Worm (Caenorhabditis elegans): ENCODE measurements around the gene hpo-39.
A peak's percentile ranks its signal among the peaks of the same experiment; 100 is the strongest.
"Not testable (repeated sequence)": the region's sequence is repeated elsewhere in the genome, so short reads cannot be mapped to it uniquely, and the experiment has no call there.

Gene hpo-39

DNA sequence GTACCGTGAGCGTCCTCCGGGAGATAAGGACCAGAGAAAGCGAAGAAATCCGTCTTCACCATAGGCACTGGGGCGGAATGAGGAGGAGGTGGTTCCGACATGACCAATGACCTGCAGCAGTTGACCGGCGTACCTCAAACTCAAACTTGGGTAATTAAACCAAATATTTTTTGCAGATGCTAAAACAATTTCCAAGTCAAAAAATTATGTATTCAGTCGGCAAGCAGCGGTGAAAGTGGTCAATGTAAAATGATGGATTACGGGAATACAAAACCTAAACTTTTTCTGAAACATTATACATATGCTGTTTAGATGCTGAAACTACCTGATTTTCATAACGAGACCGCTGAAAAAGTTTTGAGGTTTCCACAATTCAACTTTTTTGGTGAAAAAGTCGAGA lies at the start of gene hpo-39:
TSS of gene hpo-39 (minus strand) at position 101 of the 400 bp plus-strand sequence.
- not testable (repeated sequence) for TF ChIP-seq hmbx-1, aly-1, B0310.2 (tag; optimal IDR thresholded peaks at IDR 0.05)

DNA sequence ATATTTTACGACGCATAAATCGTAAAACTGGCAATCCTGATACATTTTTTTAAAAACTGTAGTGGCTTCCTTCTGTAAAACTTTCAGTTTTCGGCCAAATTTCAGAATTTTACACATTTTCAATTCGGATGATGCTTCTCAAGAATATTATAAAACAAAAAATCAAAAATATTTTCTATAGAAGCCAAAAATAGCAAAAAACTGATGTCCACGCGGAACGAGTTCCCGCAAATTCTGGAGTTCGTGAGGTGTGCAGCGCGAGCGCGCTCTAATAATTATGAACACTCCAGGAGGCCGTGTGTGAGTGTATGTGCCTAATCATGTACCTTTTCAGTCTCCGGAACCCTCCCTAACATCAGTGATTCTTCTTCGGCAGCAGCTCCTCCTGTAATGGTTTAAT lies 43.5 kb upstream of the hpo-39 start, which contains the start of gene sumv-2:
TSS of gene sumv-2 (plus strand) at position 301 of the 400 bp plus-strand sequence.
- TF ChIP-seq tra-4 (tag; optimal IDR thresholded peaks at IDR 0.05) (no peak), tbx-37 (GFP tag; conservative IDR thresholded peaks at IDR 0.05) (no peak), ceh-36 (tag; optimal IDR thresholded peaks at IDR 0.05) (no peak)

DNA sequence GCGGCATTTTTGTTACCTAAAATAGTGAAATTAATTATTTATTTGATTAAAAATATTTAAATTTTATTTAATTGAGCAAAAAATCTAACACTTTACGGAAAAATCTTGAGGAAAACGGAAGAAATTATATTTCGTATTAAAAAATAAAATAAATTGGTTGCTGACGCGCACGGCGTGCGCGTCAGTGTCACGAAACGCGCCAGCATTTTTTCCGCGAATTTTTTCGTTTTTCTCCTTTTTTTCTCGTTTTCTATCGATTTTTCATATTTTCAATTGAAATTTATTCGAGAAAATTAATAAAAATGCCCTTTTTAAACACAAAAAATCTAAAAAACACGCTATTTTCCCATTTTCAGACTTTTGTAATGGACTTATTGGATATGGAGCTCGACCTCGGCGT lies 42.1 kb upstream of the hpo-39 start, which contains the start of the genes Y61A9LA.10 and F54D11.4:
TSS of gene Y61A9LA.10 (minus strand) at position 16 of the 400 bp plus-strand sequence.
TSS of gene F54D11.4 (plus strand) at position 350 of the 400 bp plus-strand sequence.
- TF ChIP-seq F13C5.2 (tag; optimal IDR thresholded peaks at IDR 0.05) (peak; percentile 11), B0310.2 (tag; optimal IDR thresholded peaks at IDR 0.05) (no peak)

DNA sequence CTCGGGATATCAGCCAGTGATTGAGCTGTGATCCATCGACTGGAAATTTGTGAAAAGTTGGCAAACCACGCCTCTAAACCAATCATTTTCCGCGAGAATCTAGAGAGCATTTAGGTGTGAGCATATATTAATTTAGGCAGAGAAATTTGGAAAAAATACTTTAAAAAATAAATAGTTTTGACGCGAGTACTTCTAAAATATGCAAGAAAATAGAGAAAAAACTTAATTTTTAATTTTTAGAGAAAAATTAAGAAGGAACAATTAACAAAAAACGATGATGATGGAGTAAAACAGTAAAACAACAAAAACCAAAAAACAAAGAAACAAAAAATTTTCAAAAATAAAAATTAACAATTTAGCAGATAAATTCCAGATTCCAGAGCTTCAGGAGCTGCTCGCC lies 33.1 kb upstream of the hpo-39 start, which contains the start of gene txt-6:
TSS of gene txt-6 (minus strand) at position 101 of the 400 bp plus-strand sequence.
- no peak for TF ChIP-seq tbx-37 (GFP tag; conservative IDR thresholded peaks at IDR 0.05)
- no peak for TF ChIP-seq flt-1 (GFP tag; IDR thresholded peaks at IDR 0.05)
- no peak for TF ChIP-seq B0310.2 (tag; optimal IDR thresholded peaks at IDR 0.05)
- TF ChIP-seq aly-1 (tag; optimal IDR thresholded peaks at IDR 0.05) = no peak
- no peak for TF ChIP-seq hnd-1 (tag; optimal IDR thresholded peaks at IDR 0.05)
- TF ChIP-seq tbx-11 (GFP tag; IDR thresholded peaks at IDR 0.05) = no peak
- TF ChIP-seq scrt-1 (GFP tag; IDR thresholded peaks at IDR 0.05) = no peak
- no peak for TF ChIP-seq tra-4 (tag; optimal IDR thresholded peaks at IDR 0.05)
- TF ChIP-seq hmbx-1 (tag; optimal IDR thresholded peaks at IDR 0.05) = no peak
- no peak for TF ChIP-seq ets-7 (tag; optimal IDR thresholded peaks at IDR 0.05)
- TF ChIP-seq F13C5.2 (tag; optimal IDR thresholded peaks at IDR 0.05) = no peak
- no peak for TF ChIP-seq ceh-36 (tag; optimal IDR thresholded peaks at IDR 0.05)
- no peak for TF ChIP-seq hmg-4 (GFP tag; optimal IDR thresholded peaks at IDR 0.05)

DNA sequence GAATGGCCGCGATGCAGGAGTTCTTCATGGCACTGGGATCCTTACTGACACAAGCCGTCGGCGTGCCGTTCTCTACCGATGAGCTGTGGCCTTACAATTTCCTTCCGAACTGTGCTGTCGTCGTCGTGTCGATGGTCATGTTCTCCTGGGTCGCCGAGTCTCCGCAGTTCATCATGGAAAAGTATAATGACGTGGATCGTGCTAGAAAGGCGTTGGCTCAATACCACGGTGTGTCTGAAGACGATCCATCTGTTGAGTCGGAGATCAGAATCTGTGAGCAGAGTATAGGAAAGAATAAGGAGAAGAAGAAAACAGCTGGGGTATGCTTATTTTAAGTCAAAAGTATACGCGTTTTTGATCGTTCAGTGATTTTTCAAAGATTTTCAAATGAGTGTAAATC lies 25.5 kb upstream of the hpo-39 start:
- TF ChIP-seq ets-7 (tag; optimal IDR thresholded peaks at IDR 0.05) (no peak), flt-1 (GFP tag; IDR thresholded peaks at IDR 0.05) (no peak), B0310.2 (tag; optimal IDR thresholded peaks at IDR 0.05) (no peak), sea-1 (GFP tag; conservative IDR thresholded peaks at IDR 0.05) (no peak), F13C5.2 (tag; optimal IDR thresholded peaks at IDR 0.05) (no peak), hmg-4 (GFP tag; optimal IDR thresholded peaks at IDR 0.05) (no peak), scrt-1 (GFP tag; IDR thresholded peaks at IDR 0.05) (no peak), ama-1 (optimal IDR thresholded peaks at IDR 0.05) (no peak), ceh-13 (GFP tag; optimal IDR thresholded peaks at IDR 0.05) (no peak), tbx-11 (GFP tag; IDR thresholded peaks at IDR 0.05) (no peak), ceh-36 (tag; optimal IDR thresholded peaks at IDR 0.05) (no peak), hnd-1 (tag; optimal IDR thresholded peaks at IDR 0.05) (no peak), tra-4 (tag; optimal IDR thresholded peaks at IDR 0.05) (no peak), pes-1 (GFP tag; IDR thresholded peaks at IDR 0.05) (no peak), tbx-37 (GFP tag; conservative IDR thresholded peaks at IDR 0.05) (no peak), aly-1 (tag; optimal IDR thresholded peaks at IDR 0.05) (no peak), hmbx-1 (tag; optimal IDR thresholded peaks at IDR 0.05) (no peak)

DNA sequence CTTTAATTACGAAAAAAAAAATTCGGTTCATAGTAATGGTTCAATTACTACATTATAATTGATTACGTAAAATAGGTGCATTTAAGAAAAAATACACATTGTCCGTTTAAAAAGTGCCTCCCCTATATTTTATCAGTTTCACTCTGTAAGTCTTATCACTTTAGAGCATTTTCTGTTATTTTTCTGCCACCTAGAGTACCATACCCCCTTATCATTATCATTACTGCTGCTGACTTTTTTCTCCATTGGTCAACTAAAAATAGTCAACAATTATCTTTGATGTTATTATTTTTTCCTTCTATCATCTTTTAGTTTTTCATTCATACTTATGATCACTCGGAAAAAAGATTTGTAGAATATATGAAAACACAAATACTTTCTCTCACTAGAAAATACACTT lies 24.8 kb upstream of the hpo-39 start:
- TF ChIP-seq hnd-1 (tag; optimal IDR thresholded peaks at IDR 0.05) = no peak
- no peak for TF ChIP-seq ceh-13 (GFP tag; optimal IDR thresholded peaks at IDR 0.05)
- no peak for TF ChIP-seq scrt-1 (GFP tag; IDR thresholded peaks at IDR 0.05)
- TF ChIP-seq tbx-11 (GFP tag; IDR thresholded peaks at IDR 0.05) = no peak
- no peak for TF ChIP-seq B0310.2 (tag; optimal IDR thresholded peaks at IDR 0.05)
- no peak for TF ChIP-seq aly-1 (tag; optimal IDR thresholded peaks at IDR 0.05)
- no peak for TF ChIP-seq ama-1 (optimal IDR thresholded peaks at IDR 0.05)
- TF ChIP-seq ets-7 (tag; optimal IDR thresholded peaks at IDR 0.05) = no peak
- no peak for TF ChIP-seq hmbx-1 (tag; optimal IDR thresholded peaks at IDR 0.05)
- TF ChIP-seq F13C5.2 (tag; optimal IDR thresholded peaks at IDR 0.05) = no peak
- TF ChIP-seq sea-1 (GFP tag; conservative IDR thresholded peaks at IDR 0.05) = no peak
- no peak for TF ChIP-seq ceh-36 (tag; optimal IDR thresholded peaks at IDR 0.05)
- TF ChIP-seq hmg-4 (GFP tag; optimal IDR thresholded peaks at IDR 0.05) = no peak
- no peak for TF ChIP-seq tbx-37 (GFP tag; conservative IDR thresholded peaks at IDR 0.05)
- no peak for TF ChIP-seq flt-1 (GFP tag; IDR thresholded peaks at IDR 0.05)

DNA sequence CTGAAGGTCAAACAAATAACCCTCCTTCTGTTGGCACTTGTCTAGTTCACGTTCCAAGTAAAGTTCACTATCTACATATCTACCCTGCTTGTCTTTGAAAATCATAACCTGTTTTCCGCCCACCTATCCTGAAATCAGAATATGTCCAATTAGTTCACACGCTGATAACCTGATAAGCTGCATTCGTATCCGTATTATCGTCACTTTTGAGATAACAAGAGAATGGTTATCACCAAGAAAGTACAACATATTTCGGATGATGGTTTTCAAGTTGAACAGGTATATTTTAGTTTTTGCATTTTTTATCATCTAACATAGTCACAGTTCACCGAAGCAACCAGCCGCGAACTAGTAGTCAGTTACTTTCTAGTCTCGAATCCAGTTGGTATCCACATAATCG lies 17.1 kb upstream of the hpo-39 start:
- TF ChIP-seq hnd-1 (tag; optimal IDR thresholded peaks at IDR 0.05) (no peak), hmbx-1 (tag; optimal IDR thresholded peaks at IDR 0.05) (no peak)

DNA sequence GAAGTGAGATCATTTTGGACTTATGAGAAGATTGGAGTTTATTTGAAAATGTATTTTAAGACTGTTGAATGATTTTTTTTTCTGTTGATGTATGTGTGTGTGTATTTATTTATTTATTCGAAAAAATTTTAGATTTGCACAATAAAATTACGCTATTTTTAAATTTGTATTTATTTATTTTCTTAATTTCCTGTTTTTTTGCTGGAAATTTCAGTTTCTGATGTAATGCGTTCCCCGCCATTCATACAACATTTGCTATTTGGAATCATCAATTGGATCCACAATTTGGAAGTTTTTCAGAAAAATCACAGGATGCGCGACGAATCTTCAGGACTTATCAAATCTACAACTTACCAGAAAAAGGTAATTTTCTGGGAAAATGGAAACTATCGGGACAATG lies 11.3 kb upstream of the hpo-39 start, which contains the start of gene Y61A9LA.1:
TSS of gene Y61A9LA.1 (plus strand) at position 301 of the 400 bp plus-strand sequence.
- TF ChIP-seq hmg-4 (GFP tag; optimal IDR thresholded peaks at IDR 0.05) (no peak), scrt-1 (GFP tag; IDR thresholded peaks at IDR 0.05) (no peak), ets-7 (tag; optimal IDR thresholded peaks at IDR 0.05) (no peak), ceh-36 (tag; optimal IDR thresholded peaks at IDR 0.05) (no peak), aly-1 (tag; optimal IDR thresholded peaks at IDR 0.05) (no peak), F13C5.2 (tag; optimal IDR thresholded peaks at IDR 0.05) (no peak), flt-1 (GFP tag; IDR thresholded peaks at IDR 0.05) (no peak)

DNA sequence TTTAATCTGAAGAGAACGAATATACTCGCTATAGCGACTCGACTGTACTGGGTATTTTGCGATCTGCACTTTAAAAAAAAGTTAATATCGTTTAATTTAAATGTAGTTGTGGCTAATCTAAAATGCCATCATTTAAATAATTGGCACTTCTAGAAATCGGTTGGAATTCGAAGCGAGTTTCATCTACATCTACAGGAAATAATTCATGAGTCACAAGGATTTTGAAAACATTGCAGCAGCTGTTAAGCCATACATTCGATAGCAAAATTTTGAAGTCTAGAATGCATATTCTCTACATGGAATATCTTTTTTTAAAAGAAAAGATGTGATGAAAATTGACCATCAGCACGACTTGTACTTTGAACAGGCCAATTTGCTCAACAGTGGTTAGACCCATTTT lies 6.9 kb upstream of the hpo-39 start:
- TF ChIP-seq ceh-36 (tag; optimal IDR thresholded peaks at IDR 0.05) (no peak), flt-1 (GFP tag; IDR thresholded peaks at IDR 0.05) (no peak), B0310.2 (tag; optimal IDR thresholded peaks at IDR 0.05) (no peak), pes-1 (GFP tag; IDR thresholded peaks at IDR 0.05) (no peak), tra-4 (tag; optimal IDR thresholded peaks at IDR 0.05) (no peak), F13C5.2 (tag; optimal IDR thresholded peaks at IDR 0.05) (no peak), tbx-11 (GFP tag; IDR thresholded peaks at IDR 0.05) (no peak), ets-7 (tag; optimal IDR thresholded peaks at IDR 0.05) (no peak), hmbx-1 (tag; optimal IDR thresholded peaks at IDR 0.05) (no peak), sea-1 (GFP tag; conservative IDR thresholded peaks at IDR 0.05) (no peak), hnd-1 (tag; optimal IDR thresholded peaks at IDR 0.05) (no peak), ama-1 (optimal IDR thresholded peaks at IDR 0.05) (no peak), ceh-13 (GFP tag; optimal IDR thresholded peaks at IDR 0.05) (no peak), hmg-4 (GFP tag; optimal IDR thresholded peaks at IDR 0.05) (no peak), aly-1 (tag; optimal IDR thresholded peaks at IDR 0.05) (no peak)
